Worm (Caenorhabditis elegans): ENCODE measurements around the gene Y41C4A.22.

- TF ChIP-seq K09A11.1 (tag; optimal IDR thresholded peaks at IDR 0.05; ENCODE audit: insufficient read depth), result no peak
- TF ChIP-seq hlh-15 (tag; optimal IDR thresholded peaks at IDR 0.05), result no peak
- TF ChIP-seq pha-4 (tag; optimal IDR thresholded peaks at IDR 0.05), result no peak
- no peak for TF ChIP-seq dve-1 (tag; optimal IDR thresholded peaks at IDR 0.05)
- no peak for TF ChIP-seq unc-55 (GFP tag; optimal IDR thresholded peaks at IDR 0.05)
- TF ChIP-seq fkh-10 (GFP tag; optimal IDR thresholded peaks at IDR 0.05), result no peak
- no peak for TF ChIP-seq gmeb-2 (tag; optimal IDR thresholded peaks at IDR 0.05)
- TF ChIP-seq elt-2 (tag; optimal IDR thresholded peaks at IDR 0.05), result no peak
- no peak for TF ChIP-seq ceh-45 (GFP tag; IDR thresholded peaks at IDR 0.05)
- no peak for TF ChIP-seq pag-3 (tag; optimal IDR thresholded peaks at IDR 0.05; ENCODE audit: borderline replicate concordance)
- TF ChIP-seq F13H6.1 (tag; optimal IDR thresholded peaks at IDR 0.05), result no peak
- no peak for TF ChIP-seq sox-4 (tag; optimal IDR thresholded peaks at IDR 0.05)
Observed at ce11 chrIII:11726590-11726989, 31.5 kb downstream of the Y41C4A.22 start, which contains the start of gene Y41C4A.12.
